Fruit fly (Drosophila melanogaster) whole organism: ENCODE measurements around the gene Mct1.

Source experiments
- CG8478 ChIP-seq: fragments of >200 bp; optimal IDR thresholded peaks from 2 replicates; lab custom pipeline; 2018; ENCODE audit warnings: inconsistent platforms
- usp ChIP-seq: fragments of >200 bp; optimal IDR thresholded peaks from 2 replicates; lab custom pipeline; 2017; ENCODE audit warnings: missing biosample characterization, missing genetic modification characterization, mixed read lengths

dm6 chrX:2149478-2149877, 39.5 kb upstream of the Mct1 start, which contains the start of gene bcn92:
- TF ChIP-seq usp (GFP tag; lab: Kevin White, UChicago) (no peak), CG8478 (no peak)
